Worm (Caenorhabditis elegans) whole organism, mixed stage, embryonic: ENCODE results near the gene srh-209.
"Not testable (repeated sequence)": the region's sequence is repeated elsewhere in the genome, so short reads cannot be mapped to it uniquely, and the experiment has no call there.

Source experiments
- M03D4.4 ChIP-seq: sonication (generic microtip); optimal IDR thresholded peaks from 2 replicates; lab custom pipeline; 2017; ENCODE audit warnings: mild to moderate bottlenecking, missing genetic modification characterization, missing compliant biosample characterization
- bed-3 ChIP-seq: fragments of 200-800 bp; sonication (Bioruptor generic); optimal IDR thresholded peaks from 3 replicates; lab custom pipeline; 2018; ENCODE audit warnings: mild to moderate bottlenecking, missing genetic modification characterization, moderate library complexity, missing compliant biosample characterization
- blmp-1 ChIP-seq: fragments of 150-350 bp; optimal IDR thresholded peaks from 2 replicates; lab custom pipeline; 2014; ENCODE audit warnings: missing biosample characterization, missing genetic modification characterization
- ceh-39 ChIP-seq: fragments of 150-350 bp; optimal IDR thresholded peaks from 2 replicates; lab custom pipeline; 2014; ENCODE audit warnings: missing biosample characterization, missing genetic modification characterization
- ceh-43 ChIP-seq: fragments of 200-800 bp; sonication (Bioruptor generic); optimal IDR thresholded peaks from 2 replicates; lab custom pipeline; 2018; ENCODE audit warnings: mild to moderate bottlenecking, missing genetic modification characterization, moderate library complexity, missing compliant biosample characterization
- ceh-83 ChIP-seq: fragments of 200-800 bp; sonication (Bioruptor generic); optimal IDR thresholded peaks from 2 replicates; lab custom pipeline; 2018; ENCODE audit warnings: mild to moderate bottlenecking, missing genetic modification characterization, missing compliant biosample characterization
- ces-1 ChIP-seq: fragments of 150-350 bp; optimal IDR thresholded peaks from 2 replicates; lab custom pipeline; 2014; ENCODE audit warnings: missing biosample characterization, missing genetic modification reagents, missing genetic modification characterization
- cnd-1 ChIP-seq: fragments of 200-800 bp; sonication (Bioruptor generic); optimal IDR thresholded peaks from 2 replicates; lab custom pipeline; 2018; ENCODE audit warnings: mild to moderate bottlenecking, missing genetic modification characterization, missing compliant biosample characterization
- drap-1 ChIP-seq: fragments of 200-800 bp; sonication (Bioruptor generic); optimal IDR thresholded peaks from 3 replicates; lab custom pipeline; 2018; ENCODE audit warnings: mild to moderate bottlenecking, missing genetic modification characterization, missing compliant biosample characterization
- elt-3 ChIP-seq: fragments of 150-350 bp; optimal IDR thresholded peaks from 2 replicates; lab custom pipeline; 2014; ENCODE audit warnings: missing biosample characterization, missing genetic modification characterization
- flh-1 ChIP-seq: fragments of 200-800 bp; sonication (Bioruptor generic); optimal IDR thresholded peaks from 2 replicates; lab custom pipeline; 2018; ENCODE audit warnings: mild to moderate bottlenecking, missing genetic modification characterization, moderate library complexity, missing compliant biosample characterization
- ham-2 ChIP-seq: fragments of 200-800 bp; sonication (Bioruptor generic); optimal IDR thresholded peaks from 2 replicates; lab custom pipeline; 2018; ENCODE audit warnings: mild to moderate bottlenecking, missing genetic modification characterization, missing compliant biosample characterization
- hlh-1 ChIP-seq: fragments of 150-350 bp; optimal IDR thresholded peaks from 2 replicates; lab custom pipeline; 2014; ENCODE audit warnings: missing biosample characterization, missing genetic modification reagents, missing genetic modification characterization
- lin-13 ChIP-seq: fragments of 150-350 bp; optimal IDR thresholded peaks from 2 replicates; lab custom pipeline; 2014; ENCODE audit warnings: missing biosample characterization, missing genetic modification characterization
- lin-32 ChIP-seq: fragments of 200-800 bp; sonication (Bioruptor generic); optimal IDR thresholded peaks from 2 replicates; lab custom pipeline; 2018; ENCODE audit warnings: mild to moderate bottlenecking, missing genetic modification characterization, missing compliant biosample characterization
- lsy-2 ChIP-seq: fragments of 150-350 bp; optimal IDR thresholded peaks from 2 replicates; lab custom pipeline; 2014; ENCODE audit warnings: missing biosample characterization, missing genetic modification characterization
- mab-5 ChIP-seq: fragments of 150-350 bp; optimal IDR thresholded peaks from 2 replicates; lab custom pipeline; 2014; ENCODE audit warnings: missing biosample characterization, missing genetic modification characterization
- mep-1 ChIP-seq: fragments of 150-350 bp; optimal IDR thresholded peaks from 2 replicates; lab custom pipeline; 2017; ENCODE audit warnings: missing biosample characterization, missing genetic modification reagents, missing genetic modification characterization, inconsistent platforms
- mls-2 ChIP-seq: sonication (generic microtip); optimal IDR thresholded peaks from 2 replicates; lab custom pipeline; 2016; ENCODE audit warnings: mild to moderate bottlenecking, missing genetic modification characterization, moderate library complexity, missing compliant biosample characterization
- nhr-2 ChIP-seq: fragments of 150-350 bp; optimal IDR thresholded peaks from 2 replicates; lab custom pipeline; 2014; ENCODE audit warnings: missing biosample characterization, missing genetic modification characterization
- nhr-237 ChIP-seq: fragments of 150-350 bp; optimal IDR thresholded peaks from 2 replicates; lab custom pipeline; 2014; ENCODE audit warnings: missing biosample characterization, missing genetic modification characterization
- nhr-28 ChIP-seq: fragments of 150-350 bp; optimal IDR thresholded peaks from 2 replicates; lab custom pipeline; 2014; ENCODE audit warnings: missing biosample characterization, missing genetic modification characterization
- nhr-76 ChIP-seq: sonication (generic microtip); optimal IDR thresholded peaks from 2 replicates; lab custom pipeline; 2017; ENCODE audit warnings: missing biosample characterization, missing genetic modification characterization
- pha-4 ChIP-seq: fragments of 150-350 bp; optimal IDR thresholded peaks from 2 replicates; lab custom pipeline; 2018; ENCODE audit warnings: missing biosample characterization, missing genetic modification reagents, missing genetic modification characterization
- sem-2 ChIP-seq: fragments of 200-800 bp; sonication (Bioruptor generic); optimal IDR thresholded peaks from 2 replicates; lab custom pipeline; 2018; ENCODE audit warnings: mild to moderate bottlenecking, missing genetic modification characterization, missing compliant biosample characterization
- snpc-4 ChIP-seq: fragments of 150-350 bp; optimal IDR thresholded peaks from 2 replicates; lab custom pipeline; 2014; ENCODE audit warnings: missing biosample characterization, missing genetic modification characterization
- sptf-1 ChIP-seq: sonication (generic microtip); optimal IDR thresholded peaks from 2 replicates; lab custom pipeline; 2017; ENCODE audit warnings: mild to moderate bottlenecking, missing genetic modification characterization, moderate library complexity, missing compliant biosample characterization
- tbx-8 ChIP-seq: fragments of 200-800 bp; sonication (Bioruptor generic); optimal IDR thresholded peaks from 2 replicates; lab custom pipeline; 2018; ENCODE audit warnings: mild to moderate bottlenecking, missing genetic modification characterization, moderate library complexity, missing compliant biosample characterization
- unc-120 ChIP-seq: sonication (generic microtip); optimal IDR thresholded peaks from 2 replicates; lab custom pipeline; 2017; ENCODE audit warnings: missing genetic modification characterization, missing compliant biosample characterization; ENCODE audit not compliant: poor library complexity, severe bottlenecking
- unc-62 ChIP-seq: fragments of 150-350 bp; optimal IDR thresholded peaks from 2 replicates; lab custom pipeline; 2014; ENCODE audit warnings: missing biosample characterization, missing genetic modification reagents, missing genetic modification characterization
- ztf-11 ChIP-seq: fragments of 150-350 bp; optimal IDR thresholded peaks from 2 replicates; lab custom pipeline; 2014; ENCODE audit warnings: missing biosample characterization, missing genetic modification characterization

The srh-209 gene

DNA sequence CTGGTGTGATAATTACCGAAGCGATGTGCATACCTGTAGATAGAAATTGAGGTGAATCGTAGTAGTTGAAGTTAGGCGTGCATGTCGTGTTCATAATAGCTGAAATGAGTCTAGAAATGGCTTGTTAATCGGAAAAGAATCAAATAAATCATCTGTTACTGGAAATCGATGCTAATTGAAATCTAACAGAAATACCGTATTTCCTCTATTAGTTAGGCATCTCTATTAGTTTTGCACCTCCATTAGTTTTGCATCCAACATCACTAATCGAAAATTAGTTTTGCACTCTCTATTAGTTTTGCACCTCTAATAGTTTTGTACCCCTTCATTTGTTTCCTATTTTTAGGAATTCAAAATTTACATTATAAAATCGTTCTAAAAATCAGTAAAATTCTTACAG lies at the start of gene srh-209:
TSS of gene srh-209 (minus strand) at position 101 of the 400 bp plus-strand sequence.
- TF ChIP-seq nhr-2 (tag; lab: Kevin White, UChicago); flh-1; elt-3 (tag; lab: Kevin White, UChicago): not testable (repeated sequence)

DNA sequence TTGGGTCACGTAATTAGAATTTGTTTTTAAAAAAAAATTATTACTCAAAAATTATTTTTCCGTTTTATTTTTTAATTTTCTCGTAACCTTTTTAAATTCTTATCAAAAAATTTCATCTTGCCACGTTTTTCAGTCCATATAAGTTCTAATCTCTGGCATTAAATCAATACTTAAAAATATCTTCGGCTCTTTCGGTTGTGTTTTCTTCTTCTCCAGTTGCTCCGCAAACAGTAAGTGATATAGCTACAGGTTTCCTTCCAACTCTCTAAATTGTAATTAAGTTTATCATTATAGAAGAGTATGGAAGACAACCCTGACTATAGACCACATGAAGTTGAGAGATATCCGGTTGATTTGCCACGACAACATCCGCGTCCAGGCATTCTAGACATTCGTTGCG lies 39.5 kb upstream of the srh-209 start, which contains the start of gene ZK228.1:
TSS of gene ZK228.1 (plus strand) at position 301 of the 400 bp plus-strand sequence.
- TF ChIP-seq mab-5 (no peak), nhr-76 (tag; lab: Kevin White, UChicago) (no peak), ceh-43 (no peak), ceh-83 (GFP tag; lab: Kevin White, UChicago) (no peak), M03D4.4 (tag; lab: Kevin White, UChicago) (no peak), blmp-1 (tag; lab: Kevin White, UChicago) (no peak), lin-13 (tag; lab: Kevin White, UChicago) (no peak), drap-1 (GFP tag; lab: Kevin White, UChicago) (no peak), unc-120 (tag; lab: Kevin White, UChicago) (no peak), mep-1 (no peak), ceh-39 (tag; lab: Kevin White, UChicago) (no peak), ztf-11 (tag; lab: Kevin White, UChicago) (no peak), nhr-237 (tag; lab: Kevin White, UChicago) (no peak)
- TF ChIP-seq, all 35 proteins: peak for 0

DNA sequence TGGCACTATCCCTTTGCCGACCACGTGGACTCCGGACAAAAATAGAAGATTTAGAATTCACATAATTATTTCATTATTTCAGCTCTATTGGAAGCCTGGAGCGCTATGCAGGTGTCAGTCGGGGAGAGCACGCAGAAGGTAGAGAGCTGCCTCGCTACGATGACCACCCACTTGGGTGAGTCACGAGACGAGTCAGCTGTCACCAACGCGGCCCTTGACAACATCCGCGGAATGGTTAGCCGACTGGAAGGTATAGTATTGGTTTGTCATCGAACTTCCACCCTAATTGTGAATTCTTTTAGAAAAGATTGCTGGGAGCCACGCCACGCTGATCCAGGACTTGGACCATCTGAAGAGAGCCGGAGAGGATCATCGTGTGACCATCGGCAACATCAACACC lies 34.8 kb upstream of the srh-209 start, which contains the start of gene ZK262.9:
TSS of gene ZK262.9 (plus strand) at position 301 of the 400 bp plus-strand sequence.
- TF ChIP-seq ceh-39 (tag; lab: Kevin White, UChicago); unc-120 (tag; lab: Kevin White, UChicago); sem-2: not testable (repeated sequence)

- TF ChIP-seq unc-62 (no peak), mls-2 (tag; lab: Kevin White, UChicago) (no peak), flh-1 (no peak), M03D4.4 (tag; lab: Kevin White, UChicago) (no peak), sptf-1 (tag; lab: Kevin White, UChicago) (no peak), elt-3 (tag; lab: Kevin White, UChicago) (no peak), nhr-28 (tag; lab: Kevin White, UChicago) (no peak), ceh-43 (no peak), sem-2 (no peak), mep-1 (no peak), mab-5 (no peak), nhr-2 (tag; lab: Kevin White, UChicago) (no peak), lin-32 (GFP tag; lab: Kevin White, UChicago) (no peak), snpc-4 (tag; lab: Kevin White, UChicago) (no peak), ham-2 (GFP tag; lab: Kevin White, UChicago) (no peak), unc-120 (tag; lab: Kevin White, UChicago) (no peak), nhr-237 (tag; lab: Kevin White, UChicago) (no peak)
Measured at ce11 chrV:18438081-18438480, 33.4 kb upstream of the srh-209 start, which contains the start of gene ZK262.8. ZK262.8 (plus strand) TSS chrV:18438381.

DNA sequence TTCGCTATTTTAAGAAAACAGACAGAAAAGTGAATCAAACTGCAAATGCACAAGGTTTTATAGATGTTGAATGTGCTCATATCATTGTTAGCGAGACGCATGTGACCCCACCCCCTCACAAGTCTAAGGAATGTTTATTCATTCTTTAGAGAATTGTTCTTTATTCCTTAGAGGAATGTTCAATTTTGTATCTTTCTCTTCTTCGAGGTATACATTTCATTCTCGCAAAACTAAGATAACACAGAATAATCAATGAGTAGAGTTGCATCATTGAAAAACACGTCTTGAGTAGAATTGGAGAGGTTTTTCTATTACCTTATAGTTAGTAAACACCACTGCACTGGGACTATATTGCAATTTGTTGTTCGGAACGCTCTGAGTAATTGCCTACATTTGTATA lies 30.3 kb upstream of the srh-209 start, which contains the start of gene ZK262.20:
TSS of gene ZK262.20 (minus strand) at position 101 of the 400 bp plus-strand sequence.
- no peak for TF ChIP-seq sem-2
- no peak for TF ChIP-seq elt-3 (tag; lab: Kevin White, UChicago)
- no peak for TF ChIP-seq flh-1
- TF ChIP-seq bed-3 (GFP tag; lab: Kevin White, UChicago), result no peak
- TF ChIP-seq lin-32 (GFP tag; lab: Kevin White, UChicago), result no peak
- no peak for TF ChIP-seq ztf-11 (tag; lab: Kevin White, UChicago)
- no peak for TF ChIP-seq ces-1
- TF ChIP-seq mls-2 (tag; lab: Kevin White, UChicago), result no peak
- TF ChIP-seq pha-4, result no peak
- no peak for TF ChIP-seq drap-1 (GFP tag; lab: Kevin White, UChicago)
- no peak for TF ChIP-seq snpc-4 (tag; lab: Kevin White, UChicago)
- TF ChIP-seq hlh-1, result no peak
- TF ChIP-seq cnd-1 (tag; lab: Kevin White, UChicago), result no peak
- TF ChIP-seq tbx-8 (GFP tag; lab: Kevin White, UChicago), result no peak
- no peak for TF ChIP-seq ham-2 (GFP tag; lab: Kevin White, UChicago)
- TF ChIP-seq lsy-2 (tag; lab: Kevin White, UChicago), result no peak
- no peak for TF ChIP-seq unc-62
- TF ChIP-seq sptf-1 (tag; lab: Kevin White, UChicago), result no peak
